Fruit fly (Drosophila melanogaster): ENCODE results near the gene CG5888.

- TF ChIP-seq CG31441 (GFP tag; IDR thresholded peaks at IDR 0.05) (no peak), CG2678 (tag; optimal IDR thresholded peaks at IDR 0.05) (no peak), CG8388 (GFP tag; optimal IDR thresholded peaks at IDR 0.05) (no peak), gro (GFP tag; optimal IDR thresholded peaks at IDR 0.05) (no peak), CG8359 (GFP tag; optimal IDR thresholded peaks at IDR 0.05; ENCODE audit: borderline replicate concordance) (no peak), CG31224 (GFP tag; IDR thresholded peaks at IDR 0.05) (no peak), abd-A (tag; optimal IDR thresholded peaks at IDR 0.05) (no peak), Xbp1 (GFP tag; optimal IDR thresholded peaks at IDR 0.05) (no peak), CG16863 (GFP tag; optimal IDR thresholded peaks at IDR 0.05) (no peak), CG15011 (GFP tag; optimal IDR thresholded peaks at IDR 0.05) (no peak)
These were observed 45.9 kb upstream of the CG5888 start for dm6 chr2L:16493999-16494741.
